Fruit fly (Drosophila melanogaster) whole organism, embryonic: ENCODE measurements around the gene nanos.

Experiments used
- Adf1 ChIP-seq: fragments of 200-800 bp; sonication (Bioruptor generic); IDR thresholded peaks from 2 replicates; pipeline ENCODE4 v1.3.6; 2022; ENCODE audit warnings: missing biosample characterization, missing genetic modification characterization
- Antp ChIP-seq: fragments of 200-800 bp; sonication (Bioruptor generic); optimal IDR thresholded peaks from 3 replicates; lab custom pipeline; 2016; ENCODE audit warnings: missing biosample characterization, missing genetic modification characterization
- Asciz ChIP-seq: fragments of 200-800 bp; sonication (Bioruptor generic); optimal IDR thresholded peaks from 2 replicates; lab custom pipeline; 2017; ENCODE audit warnings: missing biosample characterization, mild to moderate bottlenecking, missing genetic modification characterization, missing genetic modification reagents
- CG10979 ChIP-seq: fragments of 200-800 bp; sonication (Bioruptor generic); optimal IDR thresholded peaks from 2 replicates; lab custom pipeline; 2018; ENCODE audit warnings: missing biosample characterization, mild to moderate bottlenecking, missing genetic modification characterization, moderate library complexity
- CG11696 ChIP-seq: fragments of 200-800 bp; sonication (Bioruptor generic); IDR thresholded peaks from 2 replicates; pipeline ENCODE4 v1.3.6; 2022; ENCODE audit warnings: missing biosample characterization, missing genetic modification characterization
- CG14860 ChIP-seq: fragments of 200-800 bp; sonication (Bioruptor generic); IDR thresholded peaks from 3 replicates; pipeline ENCODE4 v1.3.6; 2022; ENCODE audit warnings: missing biosample characterization, missing genetic modification characterization; ENCODE audit not compliant: partially characterized antibody
- CG15479 ChIP-seq: fragments of 200-800 bp; sonication (Bioruptor generic); optimal IDR thresholded peaks from 3 replicates; lab custom pipeline; 2019; ENCODE audit warnings: missing biosample characterization, mild to moderate bottlenecking, missing genetic modification characterization, moderate library complexity
- CG16813 ChIP-seq: fragments of 200-800 bp; sonication (Bioruptor generic); IDR thresholded peaks from 3 replicates; pipeline ENCODE4 v1.3.6; 2022; ENCODE audit warnings: missing biosample characterization, missing genetic modification characterization; ENCODE audit not compliant: partially characterized antibody
- CG17361 ChIP-seq: fragments of 200-800 bp; sonication (Bioruptor generic); IDR thresholded peaks from 3 replicates; pipeline ENCODE4 v1.3.6; 2022; ENCODE audit warnings: missing biosample characterization, missing genetic modification characterization
- CG17568 ChIP-seq: fragments of 200-800 bp; sonication (Bioruptor generic); optimal IDR thresholded peaks from 2 replicates; lab custom pipeline; 2018; ENCODE audit warnings: missing biosample characterization, mild to moderate bottlenecking, missing genetic modification characterization, moderate library complexity
- CG18011 ChIP-seq: fragments of 200-800 bp; sonication (Bioruptor generic); optimal IDR thresholded peaks from 2 replicates; lab custom pipeline; 2017; ENCODE audit warnings: missing biosample characterization, missing genetic modification characterization, mild to moderate bottlenecking, moderate library complexity, missing genotype
- CG2129 ChIP-seq: fragments of 200-800 bp; sonication (Bioruptor generic); IDR thresholded peaks from 2 replicates; pipeline ENCODE4 v1.3.6; 2022; ENCODE audit warnings: missing biosample characterization, missing genetic modification characterization; ENCODE audit not compliant: partially characterized antibody
- CG31441 ChIP-seq: fragments of 200-800 bp; sonication (Bioruptor generic); IDR thresholded peaks from 2 replicates; pipeline ENCODE4 v1.3.6; 2022; ENCODE audit warnings: missing biosample characterization, missing genetic modification characterization
- CG32772 ChIP-seq: fragments of 200-800 bp; sonication (Bioruptor generic); IDR thresholded peaks from 2 replicates; pipeline ENCODE4 v1.3.6; 2022; ENCODE audit warnings: missing biosample characterization, missing genetic modification characterization
- CG3726 ChIP-seq: fragments of 200-800 bp; sonication (Bioruptor generic); IDR thresholded peaks from 3 replicates; pipeline ENCODE4, ENCODE4 v1.3.6; 2022; ENCODE audit warnings: missing biosample characterization, missing genetic modification characterization
- CG7372 ChIP-seq: fragments of 200-800 bp; sonication (Bioruptor generic); IDR thresholded peaks from 2 replicates; pipeline ENCODE4 v1.3.6; 2022; ENCODE audit warnings: missing biosample characterization, missing genetic modification characterization
- Drgx ChIP-seq: fragments of 200-800 bp; sonication (Bioruptor generic); IDR thresholded peaks from 2 replicates; pipeline ENCODE4 v1.3.6; 2022; ENCODE audit warnings: missing biosample characterization, missing genetic modification characterization
- Hmx ChIP-seq: fragments of 200-800 bp; sonication (Bioruptor generic); optimal IDR thresholded peaks from 2 replicates; lab custom pipeline; 2016; ENCODE audit warnings: missing biosample characterization, missing genetic modification characterization
- Hr39 ChIP-seq: fragments of >200 bp; optimal IDR thresholded peaks from 2 replicates; lab custom pipeline; 2017
- Hr78 ChIP-seq, 2 experiments: fragments of 200-800 bp in 1 of 2; fragments of >200 bp in 1 of 2; sonication (Bioruptor generic) in 1 of 2; optimal IDR thresholded peaks; 2 replicates each; lab custom pipeline; 2017 to 2019; ENCODE audit warnings: missing biosample characterization in 2 of 2, missing genetic modification characterization in 2 of 2, mild to moderate bottlenecking in 1 of 2, moderate library complexity in 1 of 2
- MBD-R2 ChIP-seq: fragments of 200-800 bp; sonication (Bioruptor generic); IDR thresholded peaks from 2 replicates; pipeline ENCODE4 v1.3.6; 2022; ENCODE audit warnings: missing biosample characterization, missing genetic modification characterization
- MESR4 ChIP-seq: fragments of 200-800 bp; sonication (Bioruptor generic); optimal IDR thresholded peaks from 2 replicates; lab custom pipeline; 2018; ENCODE audit warnings: missing biosample characterization, mild to moderate bottlenecking, missing genetic modification characterization, moderate library complexity
- NFAT ChIP-seq: fragments of 200-800 bp; sonication (Bioruptor generic); IDR thresholded peaks from 2 replicates; pipeline ENCODE4 v1.3.6; 2022; ENCODE audit warnings: missing biosample characterization, missing genetic modification characterization
- Opbp ChIP-seq: fragments of 200-800 bp; sonication (Bioruptor generic); IDR thresholded peaks from 3 replicates; pipeline ENCODE4 v1.3.6; 2022; ENCODE audit warnings: missing biosample characterization, missing genetic modification characterization; ENCODE audit not compliant: partially characterized antibody
- Six4 ChIP-seq: fragments of 200-800 bp; sonication (Bioruptor generic); optimal IDR thresholded peaks from 2 replicates; lab custom pipeline; 2016; ENCODE audit warnings: missing biosample characterization, missing genetic modification characterization
- Ssrp ChIP-seq: fragments of 200-800 bp; sonication (Bioruptor generic); optimal IDR thresholded peaks from 2 replicates; lab custom pipeline; 2018; ENCODE audit warnings: missing biosample characterization, mild to moderate bottlenecking, missing genetic modification characterization, moderate library complexity
- Stat92E ChIP-seq, 3 experiments: fragments of >200 bp in 2 of 3; fragments of 200-800 bp in 1 of 3; sonication (Bioruptor generic) in 1 of 3; optimal IDR thresholded peaks; 2 replicates each; lab custom pipeline; 2017 to 2019; ENCODE audit warnings: missing biosample characterization in 3 of 3, missing genetic modification characterization in 3 of 3, mild to moderate bottlenecking in 1 of 3, moderate library complexity in 1 of 3
- TFAM ChIP-seq: fragments of 200-800 bp; sonication (Bioruptor generic); optimal IDR thresholded peaks from 2 replicates; lab custom pipeline; 2017; ENCODE audit warnings: missing biosample characterization, missing genetic modification characterization, inconsistent platforms
- ac ChIP-seq: fragments of 200-800 bp; sonication (Bioruptor generic); optimal IDR thresholded peaks from 3 replicates; lab custom pipeline; 2017; ENCODE audit warnings: missing biosample characterization, mild to moderate bottlenecking, missing genetic modification characterization
- aop ChIP-seq: fragments of 200-800 bp; sonication (Bioruptor generic); IDR thresholded peaks from 2 replicates; pipeline ENCODE4 v1.3.6; 2022; ENCODE audit warnings: missing biosample characterization, missing genetic modification characterization
- cad ChIP-seq: fragments of >200 bp; optimal IDR thresholded peaks from 2 replicates; lab custom pipeline; 2017; ENCODE audit warnings: missing biosample characterization, missing genetic modification characterization
- crp ChIP-seq, 2 experiments: fragments of 200-800 bp; sonication (Bioruptor generic); optimal IDR thresholded peaks; 2 replicates in 1 of 2; 3 replicates in 1 of 2; lab custom pipeline; 2017; ENCODE audit warnings: missing biosample characterization in 2 of 2, missing genetic modification characterization in 2 of 2, mild to moderate bottlenecking in 1 of 2, moderate library complexity in 1 of 2
- disco-r ChIP-seq: fragments of 200-800 bp; sonication (Bioruptor generic); optimal IDR thresholded peaks from 2 replicates; lab custom pipeline; 2016; ENCODE audit warnings: missing biosample characterization, missing genetic modification characterization
- en ChIP-seq: fragments of 200-800 bp; sonication (Bioruptor generic); optimal IDR thresholded peaks from 2 replicates; lab custom pipeline; 2016; ENCODE audit warnings: missing biosample characterization, missing genetic modification characterization
- gfzf ChIP-seq: fragments of 200-800 bp; sonication (Bioruptor generic); optimal IDR thresholded peaks from 2 replicates; lab custom pipeline; 2016; ENCODE audit warnings: missing biosample characterization, mild to moderate bottlenecking, missing genetic modification characterization, moderate library complexity
- gsb-n ChIP-seq: fragments of 200-800 bp; sonication (Bioruptor generic); optimal IDR thresholded peaks from 3 replicates; lab custom pipeline; 2018; ENCODE audit warnings: missing biosample characterization, mild to moderate bottlenecking, missing genetic modification characterization
- ham ChIP-seq: fragments of 200-800 bp; sonication (Bioruptor generic); IDR thresholded peaks from 2 replicates; pipeline ENCODE4 v1.3.6; 2022; ENCODE audit warnings: missing biosample characterization, missing genetic modification characterization
- lilli ChIP-seq: fragments of 200-800 bp; sonication (Bioruptor generic); optimal IDR thresholded peaks from 3 replicates; lab custom pipeline; 2016; ENCODE audit warnings: missing biosample characterization, missing genetic modification characterization
- mld ChIP-seq: fragments of 200-800 bp; sonication (Bioruptor generic); IDR thresholded peaks from 3 replicates; pipeline ENCODE4 v1.3.6; 2022; ENCODE audit warnings: missing biosample characterization, missing genetic modification characterization; ENCODE audit not compliant: partially characterized antibody
- oc ChIP-seq: fragments of 200-800 bp; sonication (Bioruptor generic); optimal IDR thresholded peaks from 2 replicates; lab custom pipeline; 2018; ENCODE audit warnings: missing biosample characterization, mild to moderate bottlenecking, missing genetic modification characterization, moderate library complexity
- onecut ChIP-seq: fragments of 200-800 bp; sonication (Bioruptor generic); IDR thresholded peaks from 2 replicates; pipeline ENCODE4 v1.3.6; 2022; ENCODE audit warnings: missing biosample characterization, missing genetic modification characterization
- pan ChIP-seq, 4 experiments: fragments of >200 bp in 3 of 4; fragments of 200-800 bp in 1 of 4; sonication (Bioruptor generic) in 1 of 4; optimal IDR thresholded peaks in 3 of 4; IDR thresholded peaks in 1 of 4; 2 replicates each; pipeline versions ENCODE4 v1.3.6 to Lab custom; 2017 to 2022; ENCODE audit warnings: missing biosample characterization in 2 of 4, missing genetic modification characterization in 2 of 4, mixed read lengths in 1 of 4
- prd ChIP-seq, 3 experiments: fragments of >200 bp in 2 of 3; fragments of 200-800 bp in 1 of 3; sonication (Bioruptor generic) in 1 of 3; optimal IDR thresholded peaks in 2 of 3; IDR thresholded peaks in 1 of 3; 2 replicates in 2 of 3; 3 replicates in 1 of 3; pipeline versions ENCODE4 v1.3.6 to Lab custom; 2017 to 2022; ENCODE audit warnings: missing biosample characterization in 1 of 3, missing genetic modification characterization in 1 of 3
- sna ChIP-seq: fragments of 200-800 bp; sonication (Bioruptor generic); IDR thresholded peaks from 2 replicates; pipeline ENCODE4 v1.3.6; 2022; ENCODE audit warnings: missing biosample characterization, missing genetic modification characterization; ENCODE audit not compliant: partially characterized antibody
- wek ChIP-seq: fragments of 200-800 bp; sonication (Bioruptor generic); optimal IDR thresholded peaks from 3 replicates; lab custom pipeline; 2018; ENCODE audit warnings: missing biosample characterization, mild to moderate bottlenecking, missing genetic modification characterization, moderate library complexity
- yki ChIP-seq: fragments of >200 bp; optimal IDR thresholded peaks from 3 replicates; lab custom pipeline; 2018
- zen2 ChIP-seq: fragments of 200-800 bp; sonication (Bioruptor generic); IDR thresholded peaks from 3 replicates; pipeline ENCODE4 v1.3.6; 2022; ENCODE audit warnings: missing biosample characterization, missing genetic modification characterization; ENCODE audit not compliant: partially characterized antibody
- zf30C ChIP-seq: fragments of 200-800 bp; sonication (Bioruptor generic); optimal IDR thresholded peaks from 3 replicates; lab custom pipeline; 2018; ENCODE audit warnings: missing biosample characterization, mild to moderate bottlenecking, missing genetic modification characterization

nanos gene

dm6 chr3R:19162135-19162616 lies 5.1 kb downstream of the nanos start, which contains the start of the genes CG42359 and Nsun5 (continued):
- TF ChIP-seq en (GFP tag; lab: Kevin White, UChicago) (peak; percentile 60), CG11696 (peak; percentile 62; the same call in 1 of the 2 replicates), aop (GFP tag; lab: Robert Waterston, UW) (peak; percentile 61; the same call in 1 of the 2 replicates), CG2129 (GFP tag; lab: Robert Waterston, UW) (peak; percentile 90), NFAT (peak; percentile 91), yki (lab: Kevin White, UChicago) (no peak), CG32772 (peak; percentile 84), Adf1 (GFP tag; lab: Robert Waterston, UW) (peak; percentile 33; the same call in 1 of the 2 replicates), Drgx (GFP tag; lab: Robert Waterston, UW) (peak; percentile 76), MESR4 (peak; percentile 93), lilli (GFP tag; lab: Kevin White, UChicago) (peak; percentile 96), Hmx (GFP tag; lab: Kevin White, UChicago) (peak; percentile 56), CG18011 (GFP tag; lab: Kevin White, UChicago) (peak; percentile 81), CG3726 (GFP tag; lab: Robert Waterston, UW) (peak; percentile 82), Hr78 (GFP tag; optimal IDR thresholded peaks at IDR 0.05; lab: Kevin White, UChicago) (peak in 1 of 2 experiments; percentile 41), mld (peak; percentile 75; the same call in 2 of the 3 replicates), gsb-n (peak; percentile 89), pan (optimal IDR thresholded peaks at IDR 0.05; lab: Kevin White, UChicago) (no peak), pan (GFP tag; optimal IDR thresholded peaks at IDR 0.05 in 1 of 2, IDR thresholded peaks at IDR 0.05 in 1 of 2) (peak in 1 of 2 experiments; percentile 90), ham (GFP tag; lab: Robert Waterston, UW) (peak; percentile 61; the same call in 1 of the 2 replicates), ac (GFP tag; lab: Kevin White, UChicago) (no peak), Hr39 (lab: Kevin White, UChicago) (no peak), CG15479 (GFP tag; lab: Kevin White, UChicago) (peak; percentile 82), zen2 (GFP tag; lab: Robert Waterston, UW) (peak; percentile 85; the same call in 2 of the 3 replicates), Opbp (peak; percentile 82), onecut (GFP tag; lab: Robert Waterston, UW) (peak; percentile 58), CG10979 (tag; lab: Kevin White, UChicago) (peak; percentile 85), disco-r (peak; percentile 76), Asciz (GFP tag; lab: Kevin White, UChicago) (peak; percentile 84), CG31441 (peak; percentile 85), CG17361 (GFP tag; lab: Robert Waterston, UW) (peak; percentile 92), wek (GFP tag; lab: Kevin White, UChicago) (peak; percentile 85), CG7372 (GFP tag; lab: Robert Waterston, UW) (peak; percentile 86), TFAM (GFP tag; lab: Kevin White, UChicago) (peak; percentile 65), CG17568 (GFP tag; lab: Kevin White, UChicago) (peak; percentile 76), CG16813 (peak; percentile 90), prd (optimal IDR thresholded peaks at IDR 0.05; lab: Kevin White, UChicago) (no peak), prd (GFP tag; IDR thresholded peaks at IDR 0.05; lab: Robert Waterston, UW) (peak; percentile 95), oc (tag; lab: Kevin White, UChicago) (peak; percentile 87), zf30C (no peak), Six4 (peak; percentile 91), MBD-R2 (peak; percentile 87), Ssrp (tag; lab: Kevin White, UChicago) (peak; percentile 82), Antp (peak; percentile 93), crp (GFP tag; optimal IDR thresholded peaks at IDR 0.05; lab: Kevin White, UChicago) (peak in 1 of 2 experiments; percentile 59), CG14860 (peak; percentile 82), Stat92E (GFP tag; optimal IDR thresholded peaks at IDR 0.05; lab: Kevin White, UChicago) (peak in 1 of 3 experiments; percentile 66), cad (GFP tag; lab: Kevin White, UChicago) (no peak), sna (peak; percentile 96), gfzf (GFP tag; lab: Kevin White, UChicago) (peak; percentile 88)
